Worm (Caenorhabditis elegans) whole organism, young adult: ENCODE results near the gene ttc-39B.
A peak's percentile ranks its signal among the peaks of the same experiment; 100 is the strongest.

Experiments used
- F22D6.2 ChIP-seq: sonication (generic microtip); optimal IDR thresholded peaks from 2 replicates; lab custom pipeline; 2016; ENCODE audit warnings: mild to moderate bottlenecking, missing genetic modification characterization, missing compliant biosample characterization
- F33H1.4 ChIP-seq: fragments of 200-800 bp; sonication (Bioruptor generic); IDR thresholded peaks from 2 replicates; pipeline ENCODE4 v1.3.6; 2022; ENCODE audit warnings: missing genetic modification reagents, missing genetic modification characterization, missing compliant biosample characterization
- K12H6.12 ChIP-seq: fragments of 200-800 bp; sonication (Bioruptor generic); optimal IDR thresholded peaks from 2 replicates; lab custom pipeline; 2018; ENCODE audit warnings: mild to moderate bottlenecking, missing genetic modification characterization, missing compliant biosample characterization
- ama-1 ChIP-seq, 3 experiments: fragments of 150-350 bp in 1 of 3; sonication (generic microtip) in 2 of 3; optimal IDR thresholded peaks; 2 replicates each; lab custom pipeline; 2014 to 2018; ENCODE audit warnings: missing biosample characterization in 2 of 3, missing genetic modification characterization in 2 of 3, missing genetic modification reagents in 2 of 3
- attf-6 ChIP-seq: fragments of 200-800 bp; sonication (Bioruptor generic); IDR thresholded peaks from 2 replicates; pipeline ENCODE4 v1.3.6; 2022; ENCODE audit warnings: missing genetic modification reagents, missing genetic modification characterization, missing compliant biosample characterization
- hmg-20 ChIP-seq: fragments of 200-800 bp; sonication (Bioruptor generic); IDR thresholded peaks from 2 replicates; pipeline ENCODE4 v1.3.6; 2022; ENCODE audit warnings: missing genetic modification reagents, missing genetic modification characterization, missing compliant biosample characterization
- lag-1 ChIP-seq: fragments of 200-800 bp; sonication (Bioruptor generic); IDR thresholded peaks from 2 replicates; pipeline ENCODE4 v1.3.6; 2022; ENCODE audit warnings: missing genetic modification reagents, missing genetic modification characterization, missing compliant biosample characterization
- madf-8 ChIP-seq: fragments of 200-800 bp; sonication (Bioruptor generic); conservative IDR thresholded peaks from 2 replicates; pipeline ENCODE4 v1.3.6; 2022; ENCODE audit warnings: missing genetic modification reagents, missing genetic modification characterization, missing compliant biosample characterization
- rcor-1 ChIP-seq: fragments of 200-800 bp; sonication (Bioruptor generic); IDR thresholded peaks from 2 replicates; pipeline ENCODE4 v1.3.6; 2022; ENCODE audit warnings: missing genetic modification reagents, missing genetic modification characterization, missing compliant biosample characterization
- snpc-1.1 ChIP-seq: sonication (generic microtip); optimal IDR thresholded peaks from 2 replicates; lab custom pipeline; 2017; ENCODE audit warnings: missing genetic modification characterization, mild to moderate bottlenecking, missing compliant biosample characterization, antibody characterized with exemption, moderate library complexity, missing genotype, missing genetic modification reagents; ENCODE audit not compliant: insufficient read depth
- ztf-22 ChIP-seq: fragments of 200-800 bp; sonication (Bioruptor generic); optimal IDR thresholded peaks from 2 replicates; lab custom pipeline; 2018; ENCODE audit warnings: mild to moderate bottlenecking, missing genetic modification characterization, moderate library complexity, missing compliant biosample characterization

DNA sequence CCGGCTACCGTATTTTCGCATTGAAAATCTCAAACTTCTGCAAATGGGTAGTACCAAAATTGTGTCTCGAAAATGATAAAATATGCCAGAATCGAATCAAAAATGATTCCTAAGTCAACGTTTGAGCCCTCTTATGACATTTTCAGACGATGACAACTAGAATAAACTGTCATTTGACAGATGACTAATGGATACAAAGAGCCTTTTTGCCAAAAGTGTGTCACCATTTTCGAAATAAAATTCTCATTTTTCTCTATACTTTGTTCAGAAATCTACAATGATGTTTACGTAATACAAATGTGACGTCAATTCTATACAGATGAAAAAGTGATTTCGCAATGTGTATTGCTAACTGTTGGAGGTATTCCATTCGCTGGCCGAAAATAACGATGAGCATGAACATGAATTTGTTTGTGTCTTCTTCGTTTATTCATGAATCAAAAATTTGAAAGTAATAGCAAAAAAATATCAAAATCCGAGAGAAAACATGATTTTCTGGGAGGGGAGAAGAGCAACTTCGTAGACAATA lies 12.8 kb upstream of the ttc-39B start:
- TF ChIP-seq K12H6.12 (peak; percentile 58), madf-8 (GFP tag; lab: Robert Waterston, UW) (no peak), attf-6 (GFP tag; lab: Robert Waterston, UW) (0 out of 2 replicates have a peak, but pooled peaks have one; percentile 53), ztf-22 (GFP tag; lab: Kevin White, UChicago) (peak; percentile 35), lag-1 (GFP tag; lab: Robert Waterston, UW) (0 out of 2 replicates have a peak, but pooled peaks have one; percentile 44), snpc-1.1 (tag; lab: Kevin White, UChicago) (no peak), F22D6.2 (peak; percentile 39), hmg-20 (GFP tag; lab: Robert Waterston, UW) (no peak), ama-1 (optimal IDR thresholded peaks at IDR 0.05; lab: Kevin White, UChicago) (peak; percentile 96), ama-1 (GFP tag; optimal IDR thresholded peaks at IDR 0.05; lab: Kevin White, UChicago) (peak in 1 of 2 experiments; percentile 49), F33H1.4 (GFP tag; lab: Robert Waterston, UW) (no peak), rcor-1 (peak; percentile 43; the same call in 1 of the 2 replicates)
